Fruit fly (Drosophila melanogaster) whole organism, embryonic: ENCODE measurements around the gene CG46456.
A peak's percentile ranks its signal among the peaks of the same experiment; 100 is the strongest.

ENCODE experiments used
- CG10565 ChIP-seq: fragments of 200-800 bp; sonication (Bioruptor generic); optimal IDR thresholded peaks from 3 replicates; lab custom pipeline; 2016; ENCODE audit warnings: missing biosample characterization, mild to moderate bottlenecking, missing genetic modification characterization
- CG11093 ChIP-seq: fragments of 200-800 bp; sonication (Bioruptor generic); IDR thresholded peaks from 3 replicates; pipeline ENCODE4 v1.3.6; 2022; ENCODE audit warnings: missing biosample characterization, missing genetic modification characterization
- CG12071 ChIP-seq: fragments of 200-800 bp; sonication (Bioruptor generic); optimal IDR thresholded peaks from 3 replicates; lab custom pipeline; 2018; ENCODE audit warnings: missing biosample characterization, mild to moderate bottlenecking, missing genetic modification characterization
- CG12769 ChIP-seq: fragments of 200-800 bp; sonication (Bioruptor generic); optimal IDR thresholded peaks from 2 replicates; lab custom pipeline; 2019; ENCODE audit warnings: missing biosample characterization, mild to moderate bottlenecking, missing genetic modification characterization, moderate library complexity
- CG12942 ChIP-seq: fragments of 200-800 bp; sonication (Bioruptor generic); optimal IDR thresholded peaks from 3 replicates; lab custom pipeline; 2016; ENCODE audit warnings: missing biosample characterization, missing genetic modification characterization
- CG13894 ChIP-seq: fragments of 200-800 bp; sonication (Bioruptor generic); optimal IDR thresholded peaks from 3 replicates; lab custom pipeline; 2018; ENCODE audit warnings: missing biosample characterization, mild to moderate bottlenecking, missing genetic modification characterization, moderate library complexity
- CG2678 ChIP-seq: fragments of 200-800 bp; sonication (Bioruptor generic); optimal IDR thresholded peaks from 3 replicates; lab custom pipeline; 2019; ENCODE audit warnings: missing biosample characterization, mild to moderate bottlenecking, missing genetic modification characterization, moderate library complexity
- CG7987 ChIP-seq: fragments of 200-800 bp; sonication (Bioruptor generic); optimal IDR thresholded peaks from 2 replicates; lab custom pipeline; 2018; ENCODE audit warnings: missing biosample characterization, mild to moderate bottlenecking, missing genetic modification characterization, moderate library complexity
- CG8290 ChIP-seq, 3 experiments: fragments of 200-800 bp; sonication (Bioruptor generic); optimal IDR thresholded peaks; 2 replicates each; lab custom pipeline; 2016 to 2019; ENCODE audit warnings: missing biosample characterization in 3 of 3, missing genetic modification characterization in 3 of 3, mild to moderate bottlenecking in 2 of 3, moderate library complexity in 1 of 3
- CG8944 ChIP-seq: fragments of 200-800 bp; sonication (Bioruptor generic); optimal IDR thresholded peaks from 3 replicates; lab custom pipeline; 2016; ENCODE audit warnings: missing biosample characterization, missing genetic modification characterization
- CG9797 ChIP-seq: fragments of 200-800 bp; sonication (Bioruptor generic); optimal IDR thresholded peaks from 3 replicates; lab custom pipeline; 2018; ENCODE audit warnings: missing biosample characterization, mild to moderate bottlenecking, missing genetic modification characterization
- CrebB ChIP-seq: fragments of 200-800 bp; sonication (Bioruptor generic); optimal IDR thresholded peaks from 3 replicates; lab custom pipeline; 2018; ENCODE audit warnings: missing biosample characterization, mild to moderate bottlenecking, missing genetic modification characterization
- Hmx ChIP-seq: fragments of 200-800 bp; sonication (Bioruptor generic); optimal IDR thresholded peaks from 2 replicates; lab custom pipeline; 2016; ENCODE audit warnings: missing biosample characterization, missing genetic modification characterization
- Hr78 ChIP-seq, 2 experiments: fragments of 200-800 bp in 1 of 2; fragments of >200 bp in 1 of 2; sonication (Bioruptor generic) in 1 of 2; optimal IDR thresholded peaks; 2 replicates each; lab custom pipeline; 2017 to 2019; ENCODE audit warnings: missing biosample characterization in 2 of 2, missing genetic modification characterization in 2 of 2, mild to moderate bottlenecking in 1 of 2, moderate library complexity in 1 of 2
- Med ChIP-seq: fragments of 200-800 bp; sonication (Bioruptor generic); peaks from one replicate; lab custom pipeline; 2016; ENCODE audit warnings: missing biosample characterization, missing genetic modification characterization, mild to moderate bottlenecking, inconsistent platforms, moderate library complexity
- Nf-YB ChIP-seq: fragments of 200-800 bp; sonication (Bioruptor generic); optimal IDR thresholded peaks from 3 replicates; lab custom pipeline; 2019; ENCODE audit warnings: missing biosample characterization, mild to moderate bottlenecking, missing genetic modification characterization, moderate library complexity
- PHDP ChIP-seq: fragments of 200-800 bp; sonication (Bioruptor generic); optimal IDR thresholded peaks from 3 replicates; lab custom pipeline; 2018; ENCODE audit warnings: missing biosample characterization, mild to moderate bottlenecking, missing genetic modification characterization, moderate library complexity
- Pdp1 ChIP-seq, 2 experiments: fragments of 200-800 bp; sonication (Bioruptor generic); optimal IDR thresholded peaks; 3 replicates each; lab custom pipeline; 2016; ENCODE audit warnings: missing biosample characterization in 2 of 2, missing genetic modification characterization in 2 of 2, mild to moderate bottlenecking in 1 of 2, moderate library complexity in 1 of 2
- Six4 ChIP-seq: fragments of 200-800 bp; sonication (Bioruptor generic); optimal IDR thresholded peaks from 2 replicates; lab custom pipeline; 2016; ENCODE audit warnings: missing biosample characterization, missing genetic modification characterization
- Sry-δ ChIP-seq: fragments of 200-800 bp; sonication (Bioruptor generic); optimal IDR thresholded peaks from 2 replicates; lab custom pipeline; 2016; ENCODE audit warnings: missing biosample characterization, missing genetic modification characterization
- bab2 ChIP-seq: fragments of 200-800 bp; sonication (Bioruptor generic); optimal IDR thresholded peaks from 2 replicates; lab custom pipeline; 2016; ENCODE audit warnings: missing biosample characterization, missing genetic modification characterization
- bbx ChIP-seq: fragments of 200-800 bp; sonication (Bioruptor generic); IDR thresholded peaks from 2 replicates; pipeline ENCODE4 v1.3.6; 2022; ENCODE audit warnings: missing biosample characterization, missing genetic modification characterization; ENCODE audit not compliant: partially characterized antibody
- bigmax ChIP-seq: fragments of 200-800 bp; sonication (Bioruptor generic); optimal IDR thresholded peaks from 2 replicates; lab custom pipeline; 2018; ENCODE audit warnings: missing biosample characterization, mild to moderate bottlenecking, missing genetic modification characterization
- cwo ChIP-seq: fragments of 200-800 bp; sonication (Bioruptor generic); optimal IDR thresholded peaks from 3 replicates; lab custom pipeline; 2017; ENCODE audit warnings: missing biosample characterization, missing genetic modification characterization, mild to moderate bottlenecking, moderate library complexity, missing genetic modification reagents
- dan ChIP-seq: fragments of 200-800 bp; sonication (Bioruptor generic); IDR thresholded peaks from 2 replicates; pipeline ENCODE4 v1.3.6; 2022; ENCODE audit warnings: missing biosample characterization, missing genetic modification characterization
- ewg ChIP-seq: fragments of 200-800 bp; sonication (Bioruptor generic); optimal IDR thresholded peaks from 3 replicates; lab custom pipeline; 2017; ENCODE audit warnings: mild to moderate bottlenecking, missing biosample characterization, missing genetic modification reagents, missing genetic modification characterization
- grn ChIP-seq: fragments of 200-800 bp; sonication (Bioruptor generic); optimal IDR thresholded peaks from 3 replicates; lab custom pipeline; 2017; ENCODE audit warnings: missing biosample characterization, missing genetic modification characterization
- jumu ChIP-seq: fragments of 200-800 bp; sonication (Bioruptor generic); optimal IDR thresholded peaks from 3 replicates; lab custom pipeline; 2016; ENCODE audit warnings: missing biosample characterization, missing genetic modification characterization
- ken ChIP-seq: fragments of 200-800 bp; sonication (Bioruptor generic); IDR thresholded peaks from 3 replicates; pipeline ENCODE4 v1.3.6; 2022; ENCODE audit warnings: missing biosample characterization, missing genetic modification characterization
- mirr ChIP-seq: fragments of 200-800 bp; sonication (Bioruptor generic); optimal IDR thresholded peaks from 3 replicates; lab custom pipeline; 2018; ENCODE audit warnings: missing biosample characterization, mild to moderate bottlenecking, missing genetic modification characterization
- nom ChIP-seq: fragments of 200-800 bp; sonication (Bioruptor generic); optimal IDR thresholded peaks from 2 replicates; lab custom pipeline; 2017; ENCODE audit warnings: missing biosample characterization, missing genetic modification characterization, mild to moderate bottlenecking, moderate library complexity, missing genetic modification reagents
- sd ChIP-seq: fragments of 200-800 bp; sonication (Bioruptor generic); optimal IDR thresholded peaks from 3 replicates; lab custom pipeline; 2018; ENCODE audit warnings: missing biosample characterization, mild to moderate bottlenecking, missing genetic modification characterization, moderate library complexity
- sens ChIP-seq: fragments of 200-800 bp; sonication (Bioruptor generic); peaks from one replicate; lab custom pipeline; 2016; ENCODE audit warnings: missing biosample characterization, missing genetic modification characterization
- sima ChIP-seq: fragments of 200-800 bp; sonication (Bioruptor generic); optimal IDR thresholded peaks from 2 replicates; lab custom pipeline; 2016; ENCODE audit warnings: missing biosample characterization, missing genetic modification characterization
- slbo ChIP-seq: fragments of 200-800 bp; sonication (Bioruptor generic); IDR thresholded peaks from 2 replicates; pipeline ENCODE4 v1.3.6; 2022; ENCODE audit warnings: missing biosample characterization, missing genetic modification characterization
- tna ChIP-seq: fragments of 200-800 bp; sonication (Bioruptor generic); IDR thresholded peaks from 2 replicates; pipeline ENCODE4 v1.3.6; 2022; ENCODE audit warnings: missing biosample characterization, missing genetic modification characterization; ENCODE audit not compliant: partially characterized antibody
- tx ChIP-seq: fragments of 200-800 bp; sonication (Bioruptor generic); optimal IDR thresholded peaks from 2 replicates; lab custom pipeline; 2016; ENCODE audit warnings: missing biosample characterization, missing genetic modification characterization
- vvl ChIP-seq: fragments of 200-800 bp; sonication (Bioruptor generic); IDR thresholded peaks from 2 replicates; pipeline ENCODE4 v1.3.6; 2022; ENCODE audit warnings: missing biosample characterization, missing genetic modification characterization

CG46456 gene

DNA sequence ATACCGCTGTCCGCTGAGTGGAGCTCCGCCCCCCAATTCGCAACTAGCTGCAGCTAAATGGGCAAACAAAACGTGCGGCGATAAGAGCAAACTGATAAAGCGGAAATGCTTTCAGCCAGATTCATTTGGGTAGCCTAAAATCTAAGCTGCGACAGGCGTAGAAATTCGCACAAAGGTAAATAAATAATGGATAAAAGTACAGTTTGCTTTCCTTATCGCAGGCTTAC is 590 bp upstream of the CG46456 start, which contains the start of gene lama:
Gene lama, minus strand, starts transcription at position 101 of the 227 bp plus-strand sequence.
- TF ChIP-seq Six4 (GFP tag; lab: Kevin White, UChicago) (no peak), PHDP (tag; lab: Kevin White, UChicago) (no peak), sima (GFP tag; lab: Kevin White, UChicago) (no peak), CG11093 (GFP tag; lab: Robert Waterston, UW) (no peak), ken (GFP tag; lab: Robert Waterston, UW) (no peak), ewg (GFP tag; lab: Kevin White, UChicago) (no peak), tna (GFP tag; lab: Robert Waterston, UW) (no peak), Hr78 (GFP tag; optimal IDR thresholded peaks at IDR 0.05; lab: Kevin White, UChicago) (no peak), jumu (GFP tag; lab: Kevin White, UChicago) (no peak), slbo (GFP tag; lab: Robert Waterston, UW) (no peak)

DNA sequence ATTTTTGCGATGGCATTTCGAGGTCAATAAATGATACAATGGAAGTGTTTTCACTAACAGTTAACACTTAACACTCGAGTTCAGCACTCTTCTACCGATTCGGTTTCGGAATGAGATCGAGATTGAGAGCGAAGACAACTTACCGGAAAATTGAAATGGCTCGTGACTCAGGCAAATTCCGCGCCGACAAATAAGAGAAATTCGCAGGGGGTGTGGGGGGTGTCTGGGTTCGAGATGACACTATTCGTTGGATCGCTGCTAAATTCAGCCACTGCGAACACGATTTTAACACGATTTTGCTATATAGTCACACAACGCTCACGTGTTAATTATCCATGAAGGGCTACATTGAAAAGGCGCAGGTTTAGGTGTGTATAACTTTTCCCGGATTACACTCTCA is 674 bp downstream of the CG46456 start:
- TF ChIP-seq tx (GFP tag; lab: Kevin White, UChicago) (no peak), slbo (GFP tag; lab: Robert Waterston, UW) (0 out of 2 replicates have a peak, but pooled peaks have one; percentile 18), Med (peak; percentile 72), sima (GFP tag; lab: Kevin White, UChicago) (no peak), Sry-δ (GFP tag; lab: Kevin White, UChicago) (peak; percentile 25), Nf-YB (GFP tag; lab: Kevin White, UChicago) (peak; percentile 27), CG12071 (GFP tag; lab: Kevin White, UChicago) (no peak), vvl (GFP tag; lab: Robert Waterston, UW) (0 out of 2 replicates have a peak, but pooled peaks have one; percentile 38), cwo (GFP tag; lab: Kevin White, UChicago) (peak; percentile 16), CG13894 (tag; lab: Kevin White, UChicago) (peak; percentile 48), bigmax (no peak), sd (tag; lab: Kevin White, UChicago) (peak; percentile 76), CG10565 (no peak), CG12769 (tag; lab: Kevin White, UChicago) (peak; percentile 62)
- TF ChIP-seq, all 482 proteins: peak for 9

DNA sequence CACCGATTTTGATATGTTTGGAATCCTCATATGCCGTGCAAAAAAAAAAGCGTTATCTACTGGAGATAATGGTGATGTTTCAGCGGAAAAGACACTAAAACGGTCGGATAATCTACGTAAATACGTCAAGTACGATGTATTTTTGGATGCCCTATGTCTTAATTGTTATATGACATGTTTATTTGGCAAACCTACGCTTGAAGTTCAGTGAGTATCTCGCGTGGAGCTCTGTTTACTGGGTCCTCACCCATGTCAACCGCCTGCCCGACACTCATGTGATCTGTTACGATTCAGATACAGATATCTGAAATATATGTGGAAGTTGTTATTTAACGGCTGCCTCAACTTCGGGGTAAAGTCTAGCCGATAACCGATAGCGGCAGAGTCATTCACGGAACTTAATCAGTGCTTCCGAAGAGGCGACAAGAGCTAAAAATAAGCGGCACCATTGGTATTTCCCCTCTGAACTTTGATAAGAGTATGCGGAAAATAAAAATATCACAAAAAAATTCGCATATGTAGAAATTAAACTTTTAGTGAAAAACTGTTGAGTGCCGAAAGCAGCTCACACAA is 1.6 kb downstream of the CG46456 start:
- peak in 1 of 2 experiments; percentile 11 for TF ChIP-seq Hr78 (GFP tag; optimal IDR thresholded peaks at IDR 0.05; lab: Kevin White, UChicago)
- no peak for TF ChIP-seq CG12942 (GFP tag; lab: Kevin White, UChicago)
- TF ChIP-seq CG8944 (GFP tag; lab: Kevin White, UChicago) = no peak
- no peak for TF ChIP-seq dan (GFP tag; lab: Robert Waterston, UW)
- TF ChIP-seq CG9797 (GFP tag; lab: Kevin White, UChicago) = no peak
- TF ChIP-seq sd (tag; lab: Kevin White, UChicago) = peak; percentile 21
- peak; percentile 33 for TF ChIP-seq sens (GFP tag; lab: Kevin White, UChicago)
- peak; percentile 2 for TF ChIP-seq CrebB (tag; lab: Kevin White, UChicago)
- no peak for TF ChIP-seq bbx (GFP tag; lab: Robert Waterston, UW)
- TF ChIP-seq CG10565 = no peak
- no peak for TF ChIP-seq bab2
- TF ChIP-seq Hmx (GFP tag; lab: Kevin White, UChicago) = no peak
- no peak for TF ChIP-seq Six4 (GFP tag; lab: Kevin White, UChicago)
- TF ChIP-seq Med = peak; percentile 71
- peak; percentile 26 for TF ChIP-seq mirr (GFP tag; lab: Kevin White, UChicago)
- TF ChIP-seq grn (GFP tag; lab: Kevin White, UChicago) = peak; percentile 13
- no peak for TF ChIP-seq CG8290 (GFP tag; optimal IDR thresholded peaks at IDR 0.05; lab: Kevin White, UChicago)
- TF ChIP-seq CG8290 (tag; optimal IDR thresholded peaks at IDR 0.05; lab: Kevin White, UChicago) = peak in 1 of 2 experiments; percentile 8
- peak; percentile 1 for TF ChIP-seq CG2678 (tag; lab: Kevin White, UChicago)
- peak; percentile 34 for TF ChIP-seq nom (GFP tag; lab: Kevin White, UChicago)
- TF ChIP-seq CG7987 (GFP tag; lab: Kevin White, UChicago) = peak; percentile 16
- TF ChIP-seq Pdp1 (GFP tag; optimal IDR thresholded peaks at IDR 0.05; lab: Kevin White, UChicago) = peak in 1 of 2 experiments; percentile 62
